Fruit fly (Drosophila melanogaster): ENCODE measurements around the gene CG43056.

Gene CG43056

dm6 chr2L:4456539-4456994 lies 19.0 kb downstream of the CG43056 start, which contains the start of gene Gs1l (continued):
- TF ChIP-seq sisA (GFP tag; IDR thresholded peaks at IDR 0.05) (no peak), CG12104 (GFP tag; optimal IDR thresholded peaks at IDR 0.05) (no peak), ham (GFP tag; IDR thresholded peaks at IDR 0.05) (no peak), CG10565 (GFP tag; optimal IDR thresholded peaks at IDR 0.05) (no peak), Dfd (GFP tag; optimal IDR thresholded peaks at IDR 0.05) (no peak), CG4328 (GFP tag; optimal IDR thresholded peaks at IDR 0.05) (no peak), Neu2 (GFP tag; optimal IDR thresholded peaks at IDR 0.05; ENCODE audit: borderline replicate concordance) (no peak), CG7839 (tag; optimal IDR thresholded peaks at IDR 0.05) (peak; percentile 36), luna (GFP tag; optimal IDR thresholded peaks at IDR 0.05) (no peak), Dad (GFP tag; optimal IDR thresholded peaks at IDR 0.05) (no peak), Lim3 (GFP tag; IDR thresholded peaks at IDR 0.05) (no peak), nom (GFP tag; optimal IDR thresholded peaks at IDR 0.05) (no peak), lola (GFP tag; optimal IDR thresholded peaks at IDR 0.05) (no peak), CG12744 (GFP tag; optimal IDR thresholded peaks at IDR 0.05) (no peak), CG17612 (GFP tag; IDR thresholded peaks at IDR 0.05) (no peak), cas (GFP tag; IDR thresholded peaks at IDR 0.05) (no peak), CG7372 (GFP tag; IDR thresholded peaks at IDR 0.05) (no peak), ATbp (GFP tag; optimal IDR thresholded peaks at IDR 0.05) (no peak), CG17802 (tag; optimal IDR thresholded peaks at IDR 0.05) (no peak), CG18011 (GFP tag; optimal IDR thresholded peaks at IDR 0.05) (no peak), gfzf (GFP tag; optimal IDR thresholded peaks at IDR 0.05) (peak; percentile 75), E2f1 (GFP tag; IDR thresholded peaks at IDR 0.05) (peak; percentile 28; the same call in 1 of the 2 replicates), Hr78 (GFP tag; optimal IDR thresholded peaks at IDR 0.05) (peak in 1 of 2 experiments; percentile 55), ranshi (GFP tag; IDR thresholded peaks at IDR 0.05) (no peak), CG31365 (tag; optimal IDR thresholded peaks at IDR 0.05) (no peak), bsh (GFP tag; optimal IDR thresholded peaks at IDR 0.05) (no peak), Chrac-16 (GFP tag; optimal IDR thresholded peaks at IDR 0.05) (no peak), phol (tag; optimal IDR thresholded peaks at IDR 0.05) (peak; percentile 11), CG10267 (tag; optimal IDR thresholded peaks at IDR 0.05) (peak; percentile 9), CG30020 (tag; optimal IDR thresholded peaks at IDR 0.05) (no peak), Lpt (GFP tag; optimal IDR thresholded peaks at IDR 0.05) (no peak), gem (tag; optimal IDR thresholded peaks at IDR 0.05) (peak; percentile 37), maf-S (GFP tag; optimal IDR thresholded peaks at IDR 0.05) (no peak), ttk (GFP tag; IDR thresholded peaks at IDR 0.05) (no peak), CG3281 (GFP tag; optimal IDR thresholded peaks at IDR 0.05) (no peak), CG18262 (tag; optimal IDR thresholded peaks at IDR 0.05) (peak; percentile 8), Lhr (GFP tag; optimal IDR thresholded peaks at IDR 0.05) (no peak), CG32772 (GFP tag; IDR thresholded peaks at IDR 0.05) (no peak), CG17328 (GFP tag; IDR thresholded peaks at IDR 0.05) (no peak), CG9797 (GFP tag; optimal IDR thresholded peaks at IDR 0.05) (peak; percentile 46), CG5953 (GFP tag; IDR thresholded peaks at IDR 0.05) (no peak), bcd (GFP tag; optimal IDR thresholded peaks at IDR 0.05) (peak; percentile 45), fd64A (GFP tag; optimal IDR thresholded peaks at IDR 0.05) (no peak), CG8281 (tag; optimal IDR thresholded peaks at IDR 0.05) (no peak), CG17385 (GFP tag; optimal IDR thresholded peaks at IDR 0.05) (no peak), CG6683 (GFP tag; optimal IDR thresholded peaks at IDR 0.05) (no peak), HLHmδ (GFP tag; optimal IDR thresholded peaks at IDR 0.05) (no peak), pum (GFP tag; optimal IDR thresholded peaks at IDR 0.05) (no peak), CG33213 (GFP tag; optimal IDR thresholded peaks at IDR 0.05) (no peak), tx (GFP tag; optimal IDR thresholded peaks at IDR 0.05) (no peak), CG3726 (GFP tag; IDR thresholded peaks at IDR 0.05) (no peak)

Measured in whole organism, embryonic.